Worm (Caenorhabditis elegans): ENCODE measurements around the gene F26G1.15.

The F26G1.15 gene

ce11 chrII:4806261-4806660, 16.2 kb downstream of the F26G1.15 start:
- TF ChIP-seq unc-62 (GFP tag; optimal IDR thresholded peaks at IDR 0.05) (peak; percentile 41), ceh-28 (tag; optimal IDR thresholded peaks at IDR 0.05) (no peak), nhr-11 (tag; optimal IDR thresholded peaks at IDR 0.05) (no peak), lin-39 (tag; optimal IDR thresholded peaks at IDR 0.05) (peak; percentile 36), nhr-77 (tag; optimal IDR thresholded peaks at IDR 0.05) (no peak), ceh-9 (tag; optimal IDR thresholded peaks at IDR 0.05) (no peak), elt-1 (tag; optimal IDR thresholded peaks at IDR 0.05) (peak; percentile 34)

- TF ChIP-seq hmg-11 (tag; optimal IDR thresholded peaks at IDR 0.05) (no peak), nhr-43 (tag; optimal IDR thresholded peaks at IDR 0.05; ENCODE audit: poor library complexity, severe bottlenecking) (no peak), nhr-25 (tag; optimal IDR thresholded peaks at IDR 0.05) (no peak), sea-2 (GFP tag; optimal IDR thresholded peaks at IDR 0.05) (no peak), unc-62 (GFP tag; optimal IDR thresholded peaks at IDR 0.05) (no peak), skn-1 (tag; optimal IDR thresholded peaks at IDR 0.05) (no peak), ceh-82 (tag; optimal IDR thresholded peaks at IDR 0.05) (no peak), lin-15B (tag; optimal IDR thresholded peaks at IDR 0.05) (no peak), ZK546.5 (tag; optimal IDR thresholded peaks at IDR 0.05) (no peak), nhr-11 (tag; optimal IDR thresholded peaks at IDR 0.05) (no peak), mml-1 (tag; optimal IDR thresholded peaks at IDR 0.05) (no peak), nhr-67 (tag; optimal IDR thresholded peaks at IDR 0.05) (no peak), ceh-9 (tag; optimal IDR thresholded peaks at IDR 0.05) (no peak), nfya-1 (tag; optimal IDR thresholded peaks at IDR 0.05; ENCODE audit: insufficient read depth) (no peak), mdl-1 (tag; optimal IDR thresholded peaks at IDR 0.05) (no peak), nhr-12 (tag; optimal IDR thresholded peaks at IDR 0.05) (no peak), elt-1 (tag; optimal IDR thresholded peaks at IDR 0.05) (no peak), unc-39 (tag; optimal IDR thresholded peaks at IDR 0.05) (no peak), elt-3 (tag; optimal IDR thresholded peaks at IDR 0.05) (no peak), ztf-4 (tag; optimal IDR thresholded peaks at IDR 0.05) (no peak)
Observed at ce11 chrII:4806726-4807125, 16.6 kb downstream of the F26G1.15 start.

- no peak for TF ChIP-seq ceh-28 (tag; optimal IDR thresholded peaks at IDR 0.05)
- no peak for TF ChIP-seq jun-1 (tag; optimal IDR thresholded peaks at IDR 0.05)
Observed at ce11 chrII:4811986-4812385, 21.9 kb downstream of the F26G1.15 start, which contains the start of gene rig-6. Gene rig-6 (minus strand): TSS chrII:4812086.

ce11 chrII:4815356-4815755, 25.3 kb downstream of the F26G1.15 start:
- TF ChIP-seq lin-39 (tag; optimal IDR thresholded peaks at IDR 0.05) (no peak), ztf-4 (tag; optimal IDR thresholded peaks at IDR 0.05) (no peak), lsy-12 (tag; optimal IDR thresholded peaks at IDR 0.05) (no peak), skn-1 (tag; optimal IDR thresholded peaks at IDR 0.05) (no peak), hmg-11 (tag; optimal IDR thresholded peaks at IDR 0.05) (no peak), nhr-77 (tag; optimal IDR thresholded peaks at IDR 0.05) (no peak), nhr-76 (tag; optimal IDR thresholded peaks at IDR 0.05) (no peak), fkh-10 (GFP tag; optimal IDR thresholded peaks at IDR 0.05) (no peak), nhr-28 (tag; optimal IDR thresholded peaks at IDR 0.05) (no peak), fkh-2 (tag; optimal IDR thresholded peaks at IDR 0.05) (no peak), nhr-23 (tag; optimal IDR thresholded peaks at IDR 0.05) (no peak), elt-2 (tag; optimal IDR thresholded peaks at IDR 0.05) (no peak), nhr-237 (tag; optimal IDR thresholded peaks at IDR 0.05) (no peak), nfya-1 (tag; optimal IDR thresholded peaks at IDR 0.05; ENCODE audit: insufficient read depth) (no peak), unc-39 (tag; optimal IDR thresholded peaks at IDR 0.05) (no peak), tbx-2 (tag; optimal IDR thresholded peaks at IDR 0.05) (no peak), mdl-1 (tag; optimal IDR thresholded peaks at IDR 0.05) (no peak), aly-2 (tag; optimal IDR thresholded peaks at IDR 0.05) (no peak)

ce11 chrII:4818780-4819179, 28.7 kb downstream of the F26G1.15 start:
- TF ChIP-seq ceh-16 (tag; optimal IDR thresholded peaks at IDR 0.05) (no peak), ceh-9 (tag; optimal IDR thresholded peaks at IDR 0.05) (no peak), nfya-1 (tag; optimal IDR thresholded peaks at IDR 0.05; ENCODE audit: insufficient read depth) (no peak), lin-39 (tag; optimal IDR thresholded peaks at IDR 0.05) (no peak), nhr-11 (tag; optimal IDR thresholded peaks at IDR 0.05) (no peak)
